Worm (Caenorhabditis elegans) whole organism, early embryonic: ENCODE measurements around the gene T04A6.2.

Source experiments
- B0310.2 ChIP-seq: sonication (generic microtip); optimal IDR thresholded peaks from 2 replicates; lab custom pipeline; 2016; ENCODE audit warnings: mild to moderate bottlenecking, missing genetic modification characterization, missing compliant biosample characterization
- F13C5.2 ChIP-seq: sonication (generic microtip); optimal IDR thresholded peaks from 2 replicates; lab custom pipeline; 2017; ENCODE audit warnings: mild to moderate bottlenecking, missing genetic modification characterization, inconsistent platforms, missing compliant biosample characterization
- aly-1 ChIP-seq: sonication (generic microtip); optimal IDR thresholded peaks from 2 replicates; lab custom pipeline; 2016; ENCODE audit warnings: missing genetic modification characterization, missing compliant biosample characterization
- ama-1 ChIP-seq: fragments of 150-350 bp; optimal IDR thresholded peaks from 2 replicates; lab custom pipeline; 2014
- ceh-36 ChIP-seq: sonication (generic microtip); optimal IDR thresholded peaks from 2 replicates; lab custom pipeline; 2016; ENCODE audit warnings: missing genetic modification characterization, inconsistent platforms, missing compliant biosample characterization
- ets-7 ChIP-seq: sonication (generic microtip); optimal IDR thresholded peaks from 2 replicates; lab custom pipeline; 2016; ENCODE audit warnings: missing genotype, missing genetic modification characterization, missing compliant biosample characterization
- flt-1 ChIP-seq: fragments of 200-800 bp; sonication (Bioruptor generic); IDR thresholded peaks from 2 replicates; pipeline ENCODE4 v1.3.6; 2022; ENCODE audit warnings: missing genetic modification characterization, missing compliant biosample characterization
- hmg-4 ChIP-seq: fragments of 200-800 bp; sonication (Bioruptor generic); optimal IDR thresholded peaks from 2 replicates; lab custom pipeline; 2018; ENCODE audit warnings: mild to moderate bottlenecking, missing genetic modification characterization, missing compliant biosample characterization
- hnd-1 ChIP-seq: sonication (generic microtip); optimal IDR thresholded peaks from 2 replicates; lab custom pipeline; 2016; ENCODE audit warnings: missing genetic modification characterization, missing compliant biosample characterization
- scrt-1 ChIP-seq: fragments of 200-800 bp; sonication (Bioruptor generic); IDR thresholded peaks from 2 replicates; pipeline ENCODE4 v1.3.6; 2022; ENCODE audit warnings: missing genetic modification characterization, missing compliant biosample characterization
- sea-1 ChIP-seq: fragments of 200-800 bp; sonication (Bioruptor generic); conservative IDR thresholded peaks from 2 replicates; pipeline ENCODE4 v1.3.6; 2022; ENCODE audit warnings: missing genetic modification characterization, missing compliant biosample characterization
- tbx-11 ChIP-seq: fragments of 200-800 bp; sonication (Bioruptor generic); IDR thresholded peaks from 2 replicates; pipeline ENCODE4 v1.3.6; 2022; ENCODE audit warnings: missing genetic modification characterization, missing compliant biosample characterization
- tbx-37 ChIP-seq: fragments of 200-800 bp; sonication (Bioruptor generic); conservative IDR thresholded peaks from 2 replicates; pipeline ENCODE4 v1.3.6; 2022; ENCODE audit warnings: missing genetic modification reagents, missing genetic modification characterization, missing compliant biosample characterization

- no peak for TF ChIP-seq F13C5.2 (tag; lab: Kevin White, UChicago)
- no peak for TF ChIP-seq flt-1 (GFP tag; lab: Robert Waterston, UW)
- TF ChIP-seq ama-1 (lab: Kevin White, UChicago): no peak
- no peak for TF ChIP-seq tbx-11 (GFP tag; lab: Robert Waterston, UW)
- TF ChIP-seq ets-7: no peak
- TF ChIP-seq tbx-37: no peak
- no peak for TF ChIP-seq aly-1
- no peak for TF ChIP-seq ceh-36 (tag; lab: Kevin White, UChicago)
- no peak for TF ChIP-seq hmg-4
- no peak for TF ChIP-seq sea-1 (GFP tag; lab: Robert Waterston, UW)
- TF ChIP-seq B0310.2 (tag; lab: Kevin White, UChicago): no peak
- TF ChIP-seq scrt-1: no peak
- no peak for TF ChIP-seq hnd-1
Measured at ce11 chrIII:7645075-7645474, 30.4 kb downstream of the T04A6.2 start.
